Worm (Caenorhabditis elegans) whole organism, L4 larva: ENCODE results near the gene cdh-7.

Experiments used
- F10B5.3 ChIP-seq: sonication (generic microtip); optimal IDR thresholded peaks from 2 replicates; lab custom pipeline; 2016; ENCODE audit warnings: mild to moderate bottlenecking, missing genetic modification characterization, missing compliant biosample characterization
- F44E2.7 ChIP-seq: fragments of 200-800 bp; sonication (Bioruptor generic); IDR thresholded peaks from 2 replicates; pipeline ENCODE4 v2.1.2; 2022; ENCODE audit warnings: missing genetic modification characterization, missing compliant biosample characterization
- Y48G9A.11 ChIP-seq: fragments of 200-800 bp; sonication (Bioruptor generic); IDR thresholded peaks from 2 replicates; pipeline ENCODE4 v1.3.6; 2022; ENCODE audit warnings: missing genetic modification reagents, missing genetic modification characterization, missing compliant biosample characterization
- Y75B8A.6 ChIP-seq: fragments of 200-800 bp; sonication (Bioruptor generic); IDR thresholded peaks from 2 replicates; pipeline ENCODE4 v1.3.6; 2022; ENCODE audit warnings: missing genetic modification reagents, missing genetic modification characterization, missing compliant biosample characterization
- ZK337.2 ChIP-seq: fragments of 200-800 bp; sonication (Bioruptor generic); IDR thresholded peaks from 2 replicates; pipeline ENCODE4 v1.3.6; 2022; ENCODE audit warnings: missing genetic modification reagents, missing genetic modification characterization, missing compliant biosample characterization
- ZK546.5 ChIP-seq, 2 experiments: sonication (generic microtip); optimal IDR thresholded peaks; 2 replicates each; lab custom pipeline; 2017; ENCODE audit warnings: missing biosample characterization in 2 of 2, missing genetic modification characterization in 2 of 2
- aha-1 ChIP-seq: fragments of 150-350 bp; peaks from one replicate; lab custom pipeline; 2014; ENCODE audit warnings: missing biosample characterization, missing genetic modification characterization
- aly-2 ChIP-seq: sonication (generic microtip); optimal IDR thresholded peaks from 2 replicates; lab custom pipeline; 2018; ENCODE audit warnings: missing biosample characterization, missing genetic modification characterization
- arid-1 ChIP-seq: fragments of 200-800 bp; sonication (Bioruptor generic); conservative IDR thresholded peaks from 2 replicates; pipeline ENCODE4 v1.3.6; 2022; ENCODE audit warnings: missing genetic modification reagents, missing genetic modification characterization, missing compliant biosample characterization
- ceh-28 ChIP-seq: fragments of 150-350 bp; optimal IDR thresholded peaks from 2 replicates; lab custom pipeline; 2014; ENCODE audit warnings: missing biosample characterization, missing genetic modification reagents, missing genetic modification characterization
- ceh-44 ChIP-seq: fragments of 200-800 bp; sonication (Bioruptor generic); IDR thresholded peaks from 2 replicates; pipeline ENCODE4 v1.3.6; 2022; ENCODE audit warnings: missing genetic modification reagents, missing genetic modification characterization, missing compliant biosample characterization
- cey-2 ChIP-seq: sonication (generic microtip); optimal IDR thresholded peaks from 3 replicates; lab custom pipeline; 2017; ENCODE audit warnings: missing genetic modification characterization, mild to moderate bottlenecking, missing compliant biosample characterization, antibody characterized with exemption, borderline replicate concordance; ENCODE audit not compliant: insufficient read depth
- ctbp-1 ChIP-seq: fragments of 200-800 bp; sonication (Bioruptor generic); IDR thresholded peaks from 2 replicates; pipeline ENCODE4 v1.3.6; 2022; ENCODE audit warnings: missing genetic modification reagents, missing genetic modification characterization, missing compliant biosample characterization
- daf-16 ChIP-seq, 3 experiments: sonication (generic microtip); optimal IDR thresholded peaks; 2 replicates each; lab custom pipeline; 2016 to 2017; ENCODE audit warnings: missing genetic modification characterization in 3 of 3, missing genetic modification reagents in 3 of 3, mild to moderate bottlenecking in 2 of 3, missing compliant biosample characterization in 2 of 3, missing biosample characterization in 1 of 3, moderate library complexity in 1 of 3
- dmd-6 ChIP-seq: fragments of 200-800 bp; sonication (Bioruptor generic); IDR thresholded peaks from 2 replicates; pipeline ENCODE4 v1.3.6; 2022; ENCODE audit warnings: missing genetic modification reagents, missing genetic modification characterization, missing compliant biosample characterization
- dpl-1 ChIP-seq: fragments of 150-350 bp; optimal IDR thresholded peaks from 2 replicates; lab custom pipeline; 2014; ENCODE audit warnings: missing biosample characterization, missing genetic modification reagents, missing genetic modification characterization
- duxl-1 ChIP-seq: sonication (generic microtip); optimal IDR thresholded peaks from 2 replicates; lab custom pipeline; 2016; ENCODE audit warnings: mild to moderate bottlenecking, missing genetic modification characterization, moderate library complexity, missing compliant biosample characterization; ENCODE audit not compliant: poor library complexity
- dve-1 ChIP-seq: sonication (generic microtip); optimal IDR thresholded peaks from 2 replicates; lab custom pipeline; 2017; ENCODE audit warnings: antibody characterized with exemption, mild to moderate bottlenecking, missing genetic modification characterization, missing compliant biosample characterization; ENCODE audit not compliant: insufficient read depth
- hlh-11 ChIP-seq: fragments of 200-800 bp; sonication (Bioruptor generic); optimal IDR thresholded peaks from 2 replicates; lab custom pipeline; 2018; ENCODE audit warnings: mild to moderate bottlenecking, missing genetic modification characterization, missing compliant biosample characterization
- hlh-30 ChIP-seq: sonication (generic microtip); optimal IDR thresholded peaks from 2 replicates; lab custom pipeline; 2017; ENCODE audit warnings: antibody characterized with exemption, mild to moderate bottlenecking, missing genetic modification characterization, missing compliant biosample characterization; ENCODE audit not compliant: insufficient read depth
- hmg-1.1 ChIP-seq: fragments of 200-800 bp; sonication (Bioruptor generic); IDR thresholded peaks from 2 replicates; pipeline ENCODE4 v1.3.6; 2022; ENCODE audit warnings: missing genetic modification reagents, missing genetic modification characterization, missing compliant biosample characterization
- lim-7 ChIP-seq: fragments of 200-800 bp; sonication (Bioruptor generic); IDR thresholded peaks from 2 replicates; pipeline ENCODE4 v1.3.6; 2022; ENCODE audit warnings: missing genetic modification characterization, missing compliant biosample characterization
- lin-1 ChIP-seq: fragments of 200-800 bp; sonication (Bioruptor generic); IDR thresholded peaks from 2 replicates; pipeline ENCODE4 v1.3.6; 2022; ENCODE audit warnings: missing genetic modification reagents, missing genetic modification characterization, missing compliant biosample characterization
- lin-38 ChIP-seq: fragments of 200-800 bp; sonication (Bioruptor generic); IDR thresholded peaks from 2 replicates; pipeline ENCODE4 v1.3.6; 2022; ENCODE audit warnings: missing genetic modification reagents, missing genetic modification characterization, missing compliant biosample characterization
- mdt-29 ChIP-seq: fragments of 200-800 bp; sonication (Bioruptor generic); IDR thresholded peaks from 2 replicates; pipeline ENCODE4 v1.3.6; 2022; ENCODE audit warnings: missing genetic modification reagents, missing genetic modification characterization, missing compliant biosample characterization
- mep-1 ChIP-seq: fragments of 150-350 bp; sonication (generic microtip); optimal IDR thresholded peaks from 3 replicates; lab custom pipeline; 2014; ENCODE audit warnings: missing biosample characterization, missing genetic modification characterization
- mes-2 ChIP-seq: sonication (generic microtip); optimal IDR thresholded peaks from 2 replicates; lab custom pipeline; 2016; ENCODE audit warnings: missing genotype, mild to moderate bottlenecking, missing genetic modification characterization, missing compliant biosample characterization; ENCODE audit not compliant: poor library complexity, severe bottlenecking
- nhr-11 ChIP-seq: fragments of 150-350 bp; optimal IDR thresholded peaks from 2 replicates; lab custom pipeline; 2014; ENCODE audit warnings: missing biosample characterization, missing genetic modification characterization
- nhr-28 ChIP-seq: fragments of 150-350 bp; optimal IDR thresholded peaks from 2 replicates; lab custom pipeline; 2014; ENCODE audit warnings: missing biosample characterization, missing genetic modification characterization
- nhr-41 ChIP-seq: fragments of 200-800 bp; sonication (Bioruptor generic); IDR thresholded peaks from 2 replicates; pipeline ENCODE4 v1.3.6; 2022; ENCODE audit warnings: missing genetic modification reagents, missing genetic modification characterization, missing compliant biosample characterization
- nhr-42 ChIP-seq: fragments of 200-800 bp; sonication (Bioruptor generic); IDR thresholded peaks from 2 replicates; pipeline ENCODE4 v1.3.6; 2022; ENCODE audit warnings: missing genetic modification characterization, missing compliant biosample characterization
- nhr-6 ChIP-seq: fragments of 150-350 bp; optimal IDR thresholded peaks from 2 replicates; lab custom pipeline; 2014; ENCODE audit warnings: missing biosample characterization, missing genetic modification characterization
- nhr-77 ChIP-seq: fragments of 150-350 bp; optimal IDR thresholded peaks from 2 replicates; lab custom pipeline; 2014; ENCODE audit warnings: missing biosample characterization, missing genetic modification characterization
- pha-4 ChIP-seq, 2 experiments: fragments of 150-350 bp in 1 of 2; fragments of 200-800 bp in 1 of 2; sonication (Bioruptor generic) in 1 of 2; IDR thresholded peaks in 1 of 2; optimal IDR thresholded peaks in 1 of 2; 2 replicates each; pipeline versions ENCODE4 v1.3.6 to Lab custom; 2014 to 2022; ENCODE audit warnings: missing genetic modification characterization in 2 of 2, missing genetic modification reagents in 2 of 2, missing biosample characterization in 1 of 2, missing compliant biosample characterization in 1 of 2
- php-3 ChIP-seq: fragments of 200-800 bp; sonication (Bioruptor generic); IDR thresholded peaks from 2 replicates; pipeline ENCODE4 v1.3.6; 2022; ENCODE audit warnings: missing genetic modification reagents, missing genetic modification characterization, missing compliant biosample characterization
- set-16 ChIP-seq: fragments of 200-800 bp; sonication (Bioruptor generic); IDR thresholded peaks from 2 replicates; pipeline ENCODE4 v1.3.6; 2022; ENCODE audit warnings: missing genetic modification reagents, missing genetic modification characterization, missing compliant biosample characterization
- snpc-1.2 ChIP-seq: fragments of 200-800 bp; sonication (Bioruptor generic); IDR thresholded peaks from 2 replicates; pipeline ENCODE4 v1.3.6; 2022; ENCODE audit warnings: missing genetic modification reagents, missing genetic modification characterization, missing compliant biosample characterization
- unc-39 ChIP-seq: sonication (generic microtip); optimal IDR thresholded peaks from 2 replicates; lab custom pipeline; 2017; ENCODE audit warnings: missing biosample characterization, missing genetic modification characterization
- zag-1 ChIP-seq: fragments of 150-350 bp; optimal IDR thresholded peaks from 2 replicates; lab custom pipeline; 2014; ENCODE audit warnings: missing biosample characterization, missing genetic modification characterization
- zfp-2 ChIP-seq: sonication (generic microtip); optimal IDR thresholded peaks from 2 replicates; lab custom pipeline; 2016; ENCODE audit warnings: mild to moderate bottlenecking, missing genetic modification characterization, missing compliant biosample characterization

cdh-7 gene

DNA sequence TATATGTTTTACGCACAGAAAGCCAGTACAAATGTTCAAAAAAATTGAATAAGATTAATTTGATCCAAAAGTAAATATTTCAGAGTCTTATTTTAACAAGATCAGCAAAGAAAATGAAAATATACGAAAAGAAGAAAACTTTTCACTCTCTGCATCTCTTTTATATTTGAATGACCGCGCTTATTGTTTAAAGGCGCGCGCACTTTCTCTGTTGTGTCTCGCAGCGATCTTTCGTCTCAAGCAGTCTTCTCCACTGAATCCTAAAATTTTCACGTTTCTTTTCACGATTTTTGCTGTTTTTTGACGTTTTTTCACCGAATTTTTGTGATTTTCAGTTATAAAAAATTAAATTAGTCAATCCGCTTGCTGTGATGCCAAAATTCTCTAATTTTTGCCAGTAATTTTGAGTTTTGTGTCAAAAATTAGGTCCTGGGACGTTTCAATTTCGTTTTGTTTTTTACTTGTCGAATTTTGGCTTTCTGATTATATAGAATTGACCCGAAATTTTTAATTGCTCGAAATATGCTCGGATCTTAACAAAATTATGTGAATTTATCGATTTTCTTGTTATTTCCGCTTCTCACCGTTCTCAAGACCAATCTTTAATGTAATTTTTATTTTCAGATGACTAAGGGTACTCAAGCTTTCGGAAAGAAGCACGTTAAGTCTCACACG is 28.0 kb upstream of the cdh-7 start, which contains the start of gene W01D2.1 (continued):
- TF ChIP-seq snpc-1.2 (no peak), ZK337.2 (GFP tag; lab: Robert Waterston, UW) (no peak), nhr-6 (tag; lab: Kevin White, UChicago) (peak; percentile 42), dve-1 (peak; percentile 64), hmg-1.1 (peak; percentile 47; the same call in 1 of the 2 replicates), nhr-11 (peak; percentile 11), cey-2 (tag; lab: Kevin White, UChicago) (no peak), ctbp-1 (no peak), dpl-1 (GFP tag; lab: Kevin White, UChicago) (peak; percentile 87), ceh-44 (no peak), duxl-1 (peak; percentile 10), hlh-11 (tag; lab: Kevin White, UChicago) (peak; percentile 38)
- TF ChIP-seq, all 104 proteins: peak for 20

DNA sequence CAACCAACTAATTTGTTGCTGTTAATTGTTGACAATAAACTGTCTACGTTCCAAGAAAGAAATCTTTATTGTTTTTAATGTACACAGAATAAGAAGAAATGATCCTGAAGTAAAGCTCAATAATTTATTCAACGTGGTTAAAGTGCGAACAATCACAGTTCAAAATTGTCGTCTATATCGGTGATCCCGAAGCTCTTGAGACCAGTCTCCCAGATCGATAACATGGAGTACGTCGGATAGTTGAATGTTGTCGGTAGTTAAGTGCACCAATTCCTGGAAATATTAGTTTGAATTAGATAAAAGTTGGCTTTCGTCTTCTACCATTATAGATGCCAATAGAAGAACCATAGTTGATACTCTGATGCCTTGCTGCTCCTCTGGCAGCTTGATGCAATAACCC is 26.9 kb upstream of the cdh-7 start:
- no peak for TF ChIP-seq lim-7 (GFP tag; lab: Robert Waterston, UW)
- 0 out of 2 replicates have a peak, but pooled peaks have one; percentile 29 for TF ChIP-seq ctbp-1
- no peak for TF ChIP-seq F10B5.3
- TF ChIP-seq nhr-42 (GFP tag; lab: Robert Waterston, UW), result 0 out of 2 replicates have a peak, but pooled peaks have one; percentile 22
- TF ChIP-seq set-16 (GFP tag; lab: Robert Waterston, UW), result no peak
- 0 out of 2 replicates have a peak, but pooled peaks have one; percentile 5 for TF ChIP-seq pha-4 (GFP tag; IDR thresholded peaks at IDR 0.05; lab: Robert Waterston, UW)
- TF ChIP-seq pha-4 (tag; optimal IDR thresholded peaks at IDR 0.05; lab: Kevin White, UChicago), result no peak
- TF ChIP-seq Y48G9A.11, result peak; percentile 30; the same call in 1 of the 2 replicates
- 0 out of 2 replicates have a peak, but pooled peaks have one; percentile 11 for TF ChIP-seq lin-38 (GFP tag; lab: Robert Waterston, UW)
- TF ChIP-seq Y75B8A.6, result no peak
- 0 out of 2 replicates have a peak, but pooled peaks have one; percentile 20 for TF ChIP-seq mdt-29 (GFP tag; lab: Robert Waterston, UW)
- TF ChIP-seq F44E2.7 (GFP tag; lab: Robert Waterston, UW), result no peak
- TF ChIP-seq, all 104 proteins: peak for 6

DNA sequence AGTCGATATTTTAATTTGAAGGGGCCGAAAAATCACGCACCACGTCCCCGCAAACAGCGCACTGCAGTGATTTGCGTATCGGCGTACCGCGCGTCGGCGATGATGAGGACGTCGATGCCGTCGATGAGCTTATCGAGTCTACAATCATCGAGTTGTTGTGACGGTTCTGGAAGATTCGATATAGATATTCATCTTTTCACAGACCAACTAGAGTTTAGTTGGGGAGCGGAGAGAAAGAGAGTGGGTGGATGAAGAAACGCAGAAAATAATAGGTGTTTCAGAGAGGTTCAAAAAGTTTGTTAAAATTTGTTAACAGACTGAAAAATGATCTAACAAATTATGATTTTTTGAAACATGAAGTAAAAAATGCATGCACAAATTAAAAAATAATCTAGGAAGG is 24.7 kb upstream of the cdh-7 start, which contains the start of gene nhr-61:
Gene nhr-61, minus strand, starts transcription at position 168 of the 400 bp plus-strand sequence.
- no peak for TF ChIP-seq daf-16 (GFP tag; optimal IDR thresholded peaks at IDR 0.05; lab: Kevin White, UChicago)
- no peak for TF ChIP-seq daf-16 (tag; optimal IDR thresholded peaks at IDR 0.05; lab: Kevin White, UChicago)
- no peak for TF ChIP-seq aha-1 (tag; lab: Kevin White, UChicago)
- no peak for TF ChIP-seq ctbp-1
- no peak for TF ChIP-seq F44E2.7 (GFP tag; lab: Robert Waterston, UW)
- TF ChIP-seq arid-1 (GFP tag; lab: Robert Waterston, UW), result no peak
- no peak for TF ChIP-seq mes-2
- TF ChIP-seq lin-1 (GFP tag; lab: Robert Waterston, UW), result no peak
- TF ChIP-seq lim-7 (GFP tag; lab: Robert Waterston, UW), result no peak
- TF ChIP-seq nhr-42 (GFP tag; lab: Robert Waterston, UW), result peak; percentile 26; the same call in 1 of the 2 replicates

DNA sequence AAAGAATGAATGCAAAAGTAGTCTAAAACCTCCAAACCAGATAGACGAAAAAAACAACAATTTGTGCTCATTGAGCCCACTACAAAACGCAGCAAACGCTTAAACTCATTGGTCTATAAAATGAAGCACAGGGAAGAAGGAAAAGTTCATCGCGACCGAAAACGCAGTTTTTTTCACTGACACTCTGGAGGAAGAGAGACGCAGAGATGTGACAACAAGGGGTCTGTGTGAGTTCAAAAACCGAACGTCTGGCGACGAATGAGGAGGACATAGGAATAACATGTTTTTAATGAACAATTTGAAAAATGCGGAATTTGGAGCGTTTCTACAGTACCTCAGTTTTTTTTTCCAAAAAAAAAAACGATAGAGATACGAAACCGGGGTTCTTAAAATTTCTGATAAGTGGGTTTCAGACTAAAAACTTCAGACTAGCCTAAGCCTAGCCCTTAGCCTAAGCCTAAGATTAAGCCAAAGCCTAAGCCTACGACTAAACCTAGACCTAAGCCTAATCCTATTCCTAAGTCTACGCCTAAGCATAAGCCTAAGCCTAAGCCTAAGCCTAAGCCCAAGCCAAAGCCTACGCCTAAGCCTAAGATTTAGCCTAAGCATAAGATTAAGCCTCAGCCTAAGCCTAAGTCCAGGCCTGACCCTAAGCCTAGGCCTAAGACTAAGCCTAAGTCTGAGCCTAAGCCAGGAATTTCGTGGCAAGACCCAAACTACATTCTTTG is 23.6 kb upstream of the cdh-7 start:
- TF ChIP-seq nhr-77 (tag; lab: Kevin White, UChicago) (peak; percentile 53), arid-1 (GFP tag; lab: Robert Waterston, UW) (no peak), unc-39 (no peak), php-3 (GFP tag; lab: Robert Waterston, UW) (no peak), zfp-2 (tag; lab: Kevin White, UChicago) (no peak), nhr-41 (GFP tag; lab: Robert Waterston, UW) (no peak), mep-1 (tag; lab: Kevin White, UChicago) (peak; percentile 18), lim-7 (GFP tag; lab: Robert Waterston, UW) (no peak), aly-2 (tag; lab: Kevin White, UChicago) (no peak), ctbp-1 (no peak), ceh-28 (tag; lab: Kevin White, UChicago) (no peak), daf-16 (GFP tag; optimal IDR thresholded peaks at IDR 0.05; lab: Kevin White, UChicago) (no peak), daf-16 (tag; optimal IDR thresholded peaks at IDR 0.05; lab: Kevin White, UChicago) (peak; percentile 27), dmd-6 (GFP tag; lab: Robert Waterston, UW) (peak; percentile 55), F10B5.3 (no peak), zag-1 (tag; lab: Kevin White, UChicago) (no peak), dve-1 (peak; percentile 13), ZK546.5 (tag; optimal IDR thresholded peaks at IDR 0.05; lab: Kevin White, UChicago) (no peak), hlh-30 (tag; lab: Kevin White, UChicago) (peak; percentile 15), mdt-29 (GFP tag; lab: Robert Waterston, UW) (no peak), nhr-28 (tag; lab: Kevin White, UChicago) (peak; percentile 81)
